Fruit fly (Drosophila melanogaster) whole organism, embryonic: ENCODE data around the gene BckdhA.

Experiments used
- Awh ChIP-seq: fragments of 200-800 bp; sonication (Bioruptor generic); IDR thresholded peaks from 2 replicates; pipeline ENCODE4, ENCODE4 v1.3.6; 2022; ENCODE audit warnings: missing biosample characterization, missing genetic modification characterization
- CG1233 ChIP-seq: fragments of 200-800 bp; sonication (Bioruptor generic); optimal IDR thresholded peaks from 4 replicates; lab custom pipeline; 2018; ENCODE audit warnings: missing biosample characterization, mild to moderate bottlenecking, missing genetic modification characterization
- CG12391 ChIP-seq: fragments of 200-800 bp; sonication (Bioruptor generic); optimal IDR thresholded peaks from 3 replicates; lab custom pipeline; 2018; ENCODE audit warnings: missing biosample characterization, mild to moderate bottlenecking, missing genetic modification characterization, moderate library complexity
- CG13775 ChIP-seq: fragments of 200-800 bp; sonication (Bioruptor generic); optimal IDR thresholded peaks from 3 replicates; lab custom pipeline; 2017; ENCODE audit warnings: missing biosample characterization, mild to moderate bottlenecking, missing genetic modification characterization
- CG14050 ChIP-seq: fragments of 200-800 bp; sonication (Bioruptor generic); IDR thresholded peaks from 3 replicates; pipeline ENCODE4 v1.3.6; 2022; ENCODE audit warnings: missing biosample characterization, missing genetic modification characterization
- CG14860 ChIP-seq: fragments of 200-800 bp; sonication (Bioruptor generic); IDR thresholded peaks from 3 replicates; pipeline ENCODE4 v1.3.6; 2022; ENCODE audit warnings: missing biosample characterization, missing genetic modification characterization; ENCODE audit not compliant: partially characterized antibody
- CG15479 ChIP-seq: fragments of 200-800 bp; sonication (Bioruptor generic); optimal IDR thresholded peaks from 3 replicates; lab custom pipeline; 2019; ENCODE audit warnings: missing biosample characterization, mild to moderate bottlenecking, missing genetic modification characterization, moderate library complexity
- CG15601 ChIP-seq: fragments of 200-800 bp; sonication (Bioruptor generic); optimal IDR thresholded peaks from 3 replicates; lab custom pipeline; 2019; ENCODE audit warnings: missing biosample characterization, mild to moderate bottlenecking, missing genetic modification characterization, moderate library complexity
- CG1832 ChIP-seq: fragments of 200-800 bp; sonication (Bioruptor generic); optimal IDR thresholded peaks from 2 replicates; lab custom pipeline; 2017; ENCODE audit warnings: missing biosample characterization, mild to moderate bottlenecking, missing genetic modification characterization, inconsistent platforms
- CG2202 ChIP-seq: fragments of 200-800 bp; sonication (Bioruptor generic); optimal IDR thresholded peaks from 2 replicates; lab custom pipeline; 2018; ENCODE audit warnings: missing biosample characterization, mild to moderate bottlenecking, missing genetic modification characterization
- CG3281 ChIP-seq: fragments of 200-800 bp; sonication (Bioruptor generic); optimal IDR thresholded peaks from 3 replicates; lab custom pipeline; 2017; ENCODE audit warnings: missing biosample characterization, mild to moderate bottlenecking, missing genetic modification characterization
- CG3838 ChIP-seq: fragments of 200-800 bp; sonication (Bioruptor generic); optimal IDR thresholded peaks from 3 replicates; lab custom pipeline; 2016; ENCODE audit warnings: missing biosample characterization, missing genetic modification characterization
- CG4730 ChIP-seq: fragments of 200-800 bp; sonication (Bioruptor generic); IDR thresholded peaks from 2 replicates; pipeline ENCODE4 v1.3.6; 2022; ENCODE audit warnings: missing biosample characterization, missing genetic modification characterization
- CG6854 ChIP-seq: fragments of 200-800 bp; sonication (Bioruptor generic); optimal IDR thresholded peaks from 3 replicates; lab custom pipeline; 2017; ENCODE audit warnings: missing biosample characterization, mild to moderate bottlenecking, missing genetic modification characterization
- CG7839 ChIP-seq: fragments of 200-800 bp; sonication (Bioruptor generic); optimal IDR thresholded peaks from 3 replicates; lab custom pipeline; 2018; ENCODE audit warnings: missing biosample characterization, mild to moderate bottlenecking, missing genetic modification characterization, moderate library complexity
- CG7987 ChIP-seq: fragments of 200-800 bp; sonication (Bioruptor generic); optimal IDR thresholded peaks from 2 replicates; lab custom pipeline; 2018; ENCODE audit warnings: missing biosample characterization, mild to moderate bottlenecking, missing genetic modification characterization, moderate library complexity
- CG8089 ChIP-seq: fragments of 200-800 bp; sonication (Bioruptor generic); optimal IDR thresholded peaks from 3 replicates; lab custom pipeline; 2016; ENCODE audit warnings: missing biosample characterization, missing genetic modification characterization
- CG8478 ChIP-seq: fragments of >200 bp; optimal IDR thresholded peaks from 2 replicates; lab custom pipeline; 2018
- CG9797 ChIP-seq: fragments of 200-800 bp; sonication (Bioruptor generic); optimal IDR thresholded peaks from 3 replicates; lab custom pipeline; 2018; ENCODE audit warnings: missing biosample characterization, mild to moderate bottlenecking, missing genetic modification characterization
- CG9876 ChIP-seq: fragments of 200-800 bp; sonication (Bioruptor generic); optimal IDR thresholded peaks from 2 replicates; lab custom pipeline; 2016; ENCODE audit warnings: missing biosample characterization, missing genetic modification characterization
- Dip2 ChIP-seq: fragments of 200-800 bp; sonication (Bioruptor generic); IDR thresholded peaks from 2 replicates; pipeline ENCODE4 v1.3.6; 2022; ENCODE audit warnings: missing biosample characterization, missing genetic modification characterization
- ERR ChIP-seq: fragments of 200-800 bp; sonication (Bioruptor generic); optimal IDR thresholded peaks from 2 replicates; lab custom pipeline; 2016; ENCODE audit warnings: missing biosample characterization, missing genetic modification characterization
- H2.0 ChIP-seq: fragments of 200-800 bp; sonication (Bioruptor generic); IDR thresholded peaks from 2 replicates; pipeline ENCODE4 v1.3.6; 2022; ENCODE audit warnings: missing biosample characterization, missing genetic modification characterization
- HLH4C ChIP-seq: fragments of 200-800 bp; sonication (Bioruptor generic); IDR thresholded peaks from 3 replicates; pipeline ENCODE4 v1.3.6; 2022; ENCODE audit warnings: missing biosample characterization, missing genetic modification characterization; ENCODE audit not compliant: partially characterized antibody
- Hey ChIP-seq: fragments of 200-800 bp; sonication (Bioruptor generic); optimal IDR thresholded peaks from 3 replicates; lab custom pipeline; 2018; ENCODE audit warnings: missing biosample characterization, mild to moderate bottlenecking, missing genetic modification characterization
- Hmx ChIP-seq: fragments of 200-800 bp; sonication (Bioruptor generic); optimal IDR thresholded peaks from 2 replicates; lab custom pipeline; 2016; ENCODE audit warnings: missing biosample characterization, missing genetic modification characterization
- Hr51 ChIP-seq, 2 experiments: fragments of 200-800 bp; sonication (Bioruptor generic); optimal IDR thresholded peaks; 2 replicates in 1 of 2; 3 replicates in 1 of 2; lab custom pipeline; 2016 to 2018; ENCODE audit warnings: missing biosample characterization in 2 of 2, missing genetic modification characterization in 2 of 2, mild to moderate bottlenecking in 1 of 2, moderate library complexity in 1 of 2
- Oli ChIP-seq: fragments of 200-800 bp; sonication (Bioruptor generic); optimal IDR thresholded peaks from 2 replicates; lab custom pipeline; 2018; ENCODE audit warnings: missing biosample characterization, mild to moderate bottlenecking, missing genetic modification characterization, moderate library complexity
- Opbp ChIP-seq: fragments of 200-800 bp; sonication (Bioruptor generic); IDR thresholded peaks from 3 replicates; pipeline ENCODE4 v1.3.6; 2022; ENCODE audit warnings: missing biosample characterization, missing genetic modification characterization; ENCODE audit not compliant: partially characterized antibody
- Side ChIP-seq: fragments of 200-800 bp; sonication (Bioruptor generic); optimal IDR thresholded peaks from 2 replicates; lab custom pipeline; 2016; ENCODE audit warnings: missing biosample characterization, missing genetic modification characterization
- Sry-β ChIP-seq: fragments of 200-800 bp; sonication (Bioruptor generic); optimal IDR thresholded peaks from 2 replicates; lab custom pipeline; 2018; ENCODE audit warnings: missing biosample characterization, mild to moderate bottlenecking, missing genetic modification characterization, moderate library complexity
- ara ChIP-seq: fragments of 200-800 bp; sonication (Bioruptor generic); IDR thresholded peaks from 2 replicates; pipeline ENCODE4 v1.3.6; 2022; ENCODE audit warnings: missing biosample characterization, missing genetic modification characterization
- br ChIP-seq: fragments of >200 bp; optimal IDR thresholded peaks from 2 replicates; lab custom pipeline; 2017
- cas ChIP-seq: fragments of 200-800 bp; sonication (Bioruptor generic); IDR thresholded peaks from 2 replicates; pipeline ENCODE4 v1.3.6; 2022; ENCODE audit warnings: missing biosample characterization, missing genetic modification characterization
- crp ChIP-seq, 2 experiments: fragments of 200-800 bp; sonication (Bioruptor generic); optimal IDR thresholded peaks; 2 replicates in 1 of 2; 3 replicates in 1 of 2; lab custom pipeline; 2017; ENCODE audit warnings: missing biosample characterization in 2 of 2, missing genetic modification characterization in 2 of 2, mild to moderate bottlenecking in 1 of 2, moderate library complexity in 1 of 2
- dysf ChIP-seq: fragments of 200-800 bp; sonication (Bioruptor generic); IDR thresholded peaks from 3 replicates; pipeline ENCODE4 v1.3.6; 2022; ENCODE audit warnings: missing biosample characterization, missing genetic modification characterization
- fd102C ChIP-seq: fragments of 200-800 bp; sonication (Bioruptor generic); optimal IDR thresholded peaks from 2 replicates; lab custom pipeline; 2018; ENCODE audit warnings: missing biosample characterization, mild to moderate bottlenecking, missing genetic modification characterization, moderate library complexity
- hkb ChIP-seq, 2 experiments: fragments of 200-800 bp in 1 of 2; fragments of >200 bp in 1 of 2; sonication (Bioruptor generic) in 1 of 2; IDR thresholded peaks in 1 of 2; optimal IDR thresholded peaks in 1 of 2; 2 replicates each; pipeline versions ENCODE4 v1.3.6 to Lab custom; 2017 to 2022; ENCODE audit warnings: missing biosample characterization in 1 of 2, missing genetic modification characterization in 1 of 2
- knrl ChIP-seq: fragments of 200-800 bp; sonication (Bioruptor generic); IDR thresholded peaks from 3 replicates; pipeline ENCODE4 v1.3.6; 2022; ENCODE audit warnings: missing biosample characterization, missing genetic modification characterization; ENCODE audit not compliant: partially characterized antibody
- mirr ChIP-seq: fragments of 200-800 bp; sonication (Bioruptor generic); optimal IDR thresholded peaks from 3 replicates; lab custom pipeline; 2018; ENCODE audit warnings: missing biosample characterization, mild to moderate bottlenecking, missing genetic modification characterization
- ro ChIP-seq: fragments of 200-800 bp; sonication (Bioruptor generic); IDR thresholded peaks from 2 replicates; pipeline ENCODE4 v1.3.6; 2022; ENCODE audit warnings: missing biosample characterization, missing genetic modification characterization
- sens-2 ChIP-seq: fragments of 200-800 bp; sonication (Bioruptor generic); IDR thresholded peaks from 2 replicates; pipeline ENCODE4 v1.3.6; 2022; ENCODE audit warnings: missing biosample characterization, missing genetic modification characterization
- tgo ChIP-seq: fragments of 200-800 bp; sonication (Bioruptor generic); IDR thresholded peaks from 3 replicates; pipeline ENCODE4 v1.3.6; 2022; ENCODE audit warnings: missing biosample characterization, missing genetic modification characterization
- tll ChIP-seq, 2 experiments: fragments of 200-800 bp in 1 of 2; fragments of >200 bp in 1 of 2; sonication (Bioruptor generic) in 1 of 2; optimal IDR thresholded peaks; 2 replicates each; lab custom pipeline; 2017 to 2019; ENCODE audit warnings: missing biosample characterization in 2 of 2, missing genetic modification characterization in 2 of 2, mild to moderate bottlenecking in 1 of 2, moderate library complexity in 1 of 2
- trem ChIP-seq: fragments of 200-800 bp; optimal IDR thresholded peaks from 3 replicates; lab custom pipeline; 2019; ENCODE audit warnings: missing biosample characterization, mild to moderate bottlenecking, missing genetic modification characterization, moderate library complexity
- tup ChIP-seq: fragments of 200-800 bp; sonication (Bioruptor generic); optimal IDR thresholded peaks from 2 replicates; lab custom pipeline; 2016; ENCODE audit warnings: missing biosample characterization, mild to moderate bottlenecking, missing genetic modification characterization, moderate library complexity
- vvl ChIP-seq: fragments of 200-800 bp; sonication (Bioruptor generic); IDR thresholded peaks from 2 replicates; pipeline ENCODE4 v1.3.6; 2022; ENCODE audit warnings: missing biosample characterization, missing genetic modification characterization
- yki ChIP-seq: fragments of >200 bp; optimal IDR thresholded peaks from 3 replicates; lab custom pipeline; 2018
- zen2 ChIP-seq: fragments of 200-800 bp; sonication (Bioruptor generic); IDR thresholded peaks from 3 replicates; pipeline ENCODE4 v1.3.6; 2022; ENCODE audit warnings: missing biosample characterization, missing genetic modification characterization; ENCODE audit not compliant: partially characterized antibody
- zfh1 ChIP-seq: fragments of 200-800 bp; sonication (Bioruptor generic); IDR thresholded peaks from 3 replicates; pipeline ENCODE4 v1.3.6; 2022; ENCODE audit warnings: missing biosample characterization, missing genetic modification characterization
- zfh2 ChIP-seq: fragments of 200-800 bp; sonication (Bioruptor generic); optimal IDR thresholded peaks from 2 replicates; lab custom pipeline; 2016; ENCODE audit warnings: missing biosample characterization, missing genetic modification characterization

The BckdhA gene

DNA sequence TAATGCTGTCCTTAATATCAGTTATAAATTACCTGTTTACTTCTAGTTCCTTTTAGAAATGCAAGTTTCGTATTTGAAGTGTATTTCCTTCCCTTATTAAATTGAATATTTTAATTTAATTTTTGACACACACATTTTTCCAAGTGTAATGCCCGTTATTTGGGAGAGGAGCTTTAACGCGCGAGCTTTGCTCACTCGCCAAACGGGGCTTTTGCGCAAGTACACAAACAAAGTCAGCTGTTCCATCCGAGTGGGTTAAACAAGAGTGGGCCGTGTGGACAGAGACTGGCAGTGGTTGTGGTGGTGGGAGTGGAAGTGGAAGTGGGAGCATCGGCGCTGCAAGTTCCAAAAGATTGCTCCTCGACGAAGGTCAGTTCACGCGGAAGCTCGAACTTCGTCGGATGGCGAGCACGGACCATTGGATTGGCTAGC lies 25.5 kb downstream of the BckdhA start, which contains the start of gene CG8301:
Gene CG8301, plus strand, starts transcription at position 218 of the 432 bp plus-strand sequence.
- TF ChIP-seq CG14860 (GFP tag; lab: Robert Waterston, UW) (no peak), Oli (tag; lab: Kevin White, UChicago) (peak; percentile 24), CG3281 (peak; percentile 6), CG2202 (tag; lab: Kevin White, UChicago) (no peak), Sry-β (no peak), CG3838 (GFP tag; lab: Kevin White, UChicago) (no peak), Hey (tag; lab: Kevin White, UChicago) (no peak), Hr51 (GFP tag; optimal IDR thresholded peaks at IDR 0.05; lab: Kevin White, UChicago) (peak in 1 of 2 experiments; percentile 62), knrl (no peak), yki (lab: Kevin White, UChicago) (no peak), tll (GFP tag; optimal IDR thresholded peaks at IDR 0.05; lab: Kevin White, UChicago) (no peak), zen2 (GFP tag; lab: Robert Waterston, UW) (0 out of 3 replicates have a peak, but pooled peaks have one; percentile 32), ERR (GFP tag; lab: Kevin White, UChicago) (peak; percentile 1), trem (tag; lab: Kevin White, UChicago) (no peak), CG7839 (peak; percentile 45), Opbp (no peak), ara (GFP tag; lab: Robert Waterston, UW) (no peak), CG7987 (GFP tag; lab: Kevin White, UChicago) (no peak), sens-2 (GFP tag; lab: Robert Waterston, UW) (no peak), Hmx (GFP tag; lab: Kevin White, UChicago) (no peak), CG15479 (GFP tag; lab: Kevin White, UChicago) (no peak), CG14050 (GFP tag; lab: Robert Waterston, UW) (no peak), ro (no peak), HLH4C (no peak), vvl (GFP tag; lab: Robert Waterston, UW) (peak; percentile 46; the same call in 1 of the 2 replicates), CG1832 (GFP tag; lab: Kevin White, UChicago) (no peak), CG15601 (tag; lab: Kevin White, UChicago) (no peak), CG1233 (GFP tag; lab: Kevin White, UChicago) (no peak), mirr (GFP tag; lab: Kevin White, UChicago) (no peak), hkb (optimal IDR thresholded peaks at IDR 0.05; lab: Kevin White, UChicago) (no peak), hkb (GFP tag; IDR thresholded peaks at IDR 0.05; lab: Robert Waterston, UW) (peak; percentile 70), CG8478 (lab: Kevin White, UChicago) (no peak), crp (GFP tag; optimal IDR thresholded peaks at IDR 0.05; lab: Kevin White, UChicago) (peak in 1 of 2 experiments; percentile 75), Side (GFP tag; lab: Kevin White, UChicago) (no peak), fd102C (GFP tag; lab: Kevin White, UChicago) (no peak), CG12391 (tag; lab: Kevin White, UChicago) (peak; percentile 53), zfh1 (no peak), Awh (GFP tag; lab: Robert Waterston, UW) (no peak), CG6854 (no peak), br (lab: Kevin White, UChicago) (no peak), CG8089 (GFP tag; lab: Kevin White, UChicago) (no peak), tup (GFP tag; lab: Kevin White, UChicago) (no peak), H2.0 (GFP tag; lab: Robert Waterston, UW) (no peak), cas (GFP tag; lab: Robert Waterston, UW) (no peak), CG13775 (no peak), tgo (GFP tag; lab: Robert Waterston, UW) (no peak; the same call in 2 of the 3 replicates), CG9797 (GFP tag; lab: Kevin White, UChicago) (no peak), zfh2 (GFP tag; lab: Kevin White, UChicago) (no peak), dysf (GFP tag; lab: Robert Waterston, UW) (peak; percentile 16; the same call in 1 of the 3 replicates), CG4730 (no peak), CG9876 (GFP tag; lab: Kevin White, UChicago) (no peak), Dip2 (GFP tag; lab: Robert Waterston, UW) (no peak)
